Fruit fly (Drosophila melanogaster) whole organism, prepupa: ENCODE measurements around the gene Sos.

Experiments used
- Blimp-1 ChIP-seq: fragments of 200-800 bp; sonication (Bioruptor generic); optimal IDR thresholded peaks from 3 replicates; lab custom pipeline; 2017; ENCODE audit warnings: missing biosample characterization, missing genetic modification characterization, mild to moderate bottlenecking, moderate library complexity, missing genetic modification reagents
- CG11294 ChIP-seq: fragments of 200-800 bp; sonication (Bioruptor generic); IDR thresholded peaks from 2 replicates; pipeline ENCODE4 v1.3.6; 2022; ENCODE audit warnings: missing biosample characterization, missing genetic modification characterization
- CG1621 ChIP-seq: fragments of 200-800 bp; sonication (Bioruptor generic); optimal IDR thresholded peaks from 3 replicates; lab custom pipeline; 2018; ENCODE audit warnings: missing biosample characterization, mild to moderate bottlenecking, missing genetic modification characterization
- CG3032 ChIP-seq: fragments of 200-800 bp; optimal IDR thresholded peaks from 2 replicates; lab custom pipeline; 2019; ENCODE audit warnings: missing biosample characterization, mild to moderate bottlenecking, missing genetic modification characterization, moderate library complexity
- CG32006 ChIP-seq: fragments of 200-800 bp; sonication (Bioruptor generic); optimal IDR thresholded peaks from 3 replicates; lab custom pipeline; 2017; ENCODE audit warnings: missing biosample characterization, mild to moderate bottlenecking, missing genetic modification characterization
- CG4318 ChIP-seq: fragments of 200-800 bp; sonication (Bioruptor generic); optimal IDR thresholded peaks from 3 replicates; lab custom pipeline; 2017; ENCODE audit warnings: missing biosample characterization, mild to moderate bottlenecking, missing genetic modification characterization
- CG6163 ChIP-seq: fragments of 200-800 bp; sonication (Bioruptor generic); IDR thresholded peaks from 3 replicates; pipeline ENCODE4 v1.3.6; 2022; ENCODE audit warnings: missing biosample characterization, missing genetic modification characterization
- CG6276 ChIP-seq: fragments of 200-800 bp; sonication (Bioruptor generic); optimal IDR thresholded peaks from 2 replicates; lab custom pipeline; 2017; ENCODE audit warnings: missing biosample characterization, mild to moderate bottlenecking, missing genetic modification characterization
- CG6792 ChIP-seq: fragments of 200-800 bp; sonication (Bioruptor generic); optimal IDR thresholded peaks from 3 replicates; lab custom pipeline; 2016; ENCODE audit warnings: missing biosample characterization, missing genetic modification characterization
- CG6808 ChIP-seq: fragments of 200-800 bp; sonication (Bioruptor generic); optimal IDR thresholded peaks from 3 replicates; lab custom pipeline; 2017; ENCODE audit warnings: missing biosample characterization, missing genetic modification characterization, mild to moderate bottlenecking, moderate library complexity, missing genetic modification reagents
- CG6854 ChIP-seq: fragments of 200-800 bp; sonication (Bioruptor generic); optimal IDR thresholded peaks from 2 replicates; lab custom pipeline; 2017; ENCODE audit warnings: missing biosample characterization, mild to moderate bottlenecking, missing genetic modification characterization
- CG8119 ChIP-seq: fragments of 200-800 bp; sonication (Bioruptor generic); IDR thresholded peaks from 3 replicates; pipeline ENCODE4 v1.3.6; 2022; ENCODE audit warnings: missing biosample characterization, missing genetic modification characterization
- CG8319 ChIP-seq: fragments of 200-800 bp; sonication (Bioruptor generic); optimal IDR thresholded peaks from 3 replicates; lab custom pipeline; 2016; ENCODE audit warnings: missing biosample characterization, missing genetic modification characterization
- CG8632 ChIP-seq: fragments of 200-800 bp; sonication (Bioruptor generic); optimal IDR thresholded peaks from 3 replicates; lab custom pipeline; 2016; ENCODE audit warnings: missing biosample characterization, missing genetic modification characterization
- Eip75B ChIP-seq: fragments of 200-800 bp; sonication (Bioruptor generic); optimal IDR thresholded peaks from 3 replicates; lab custom pipeline; 2016; ENCODE audit warnings: missing biosample characterization, missing genetic modification characterization
- Eip78C ChIP-seq: fragments of 200-800 bp; sonication (Bioruptor generic); peaks from one replicate; lab custom pipeline; 2016; ENCODE audit warnings: missing biosample characterization, missing genetic modification characterization
- Eip93F ChIP-seq: fragments of 200-800 bp; sonication (Bioruptor generic); optimal IDR thresholded peaks from 2 replicates; lab custom pipeline; 2016; ENCODE audit warnings: missing biosample characterization, mild to moderate bottlenecking, missing genetic modification characterization
- Ets96B ChIP-seq: fragments of 200-800 bp; optimal IDR thresholded peaks from 2 replicates; lab custom pipeline; 2019; ENCODE audit warnings: missing biosample characterization, mild to moderate bottlenecking, missing genetic modification characterization, moderate library complexity
- Hr38 ChIP-seq: sonication (Bioruptor generic); optimal IDR thresholded peaks from 2 replicates; lab custom pipeline; 2016; ENCODE audit warnings: missing biosample characterization, missing genetic modification characterization
- Hr39 ChIP-seq: fragments of 200-800 bp; sonication (Bioruptor generic); optimal IDR thresholded peaks from 2 replicates; lab custom pipeline; 2016; ENCODE audit warnings: missing biosample characterization, missing genetic modification characterization
- Lpt ChIP-seq: fragments of 200-800 bp; sonication (Bioruptor generic); optimal IDR thresholded peaks from 3 replicates; lab custom pipeline; 2016; ENCODE audit warnings: missing biosample characterization, missing genetic modification characterization
- OdsH ChIP-seq: fragments of 200-800 bp; sonication (Bioruptor generic); optimal IDR thresholded peaks from 3 replicates; lab custom pipeline; 2016; ENCODE audit warnings: missing biosample characterization, missing genetic modification characterization
- Smox ChIP-seq: fragments of 200-800 bp; sonication (Bioruptor generic); optimal IDR thresholded peaks from 3 replicates; lab custom pipeline; 2016; ENCODE audit warnings: missing biosample characterization, missing genetic modification characterization
- Sox102F ChIP-seq: fragments of 200-800 bp; sonication (Bioruptor generic); optimal IDR thresholded peaks from 2 replicates; lab custom pipeline; 2016; ENCODE audit warnings: missing biosample characterization, mild to moderate bottlenecking, missing genetic modification characterization
- Sox14 ChIP-seq: fragments of 200-800 bp; sonication (Bioruptor generic); optimal IDR thresholded peaks from 3 replicates; lab custom pipeline; 2016; ENCODE audit warnings: missing biosample characterization, missing genetic modification characterization
- Sox15 ChIP-seq: fragments of 200-800 bp; sonication (Bioruptor generic); optimal IDR thresholded peaks from 3 replicates; lab custom pipeline; 2016; ENCODE audit warnings: missing biosample characterization, missing genetic modification characterization
- achi ChIP-seq: fragments of 200-800 bp; sonication (Bioruptor generic); optimal IDR thresholded peaks from 3 replicates; lab custom pipeline; 2016; ENCODE audit warnings: missing biosample characterization, missing genetic modification characterization
- acj6 ChIP-seq: fragments of 200-800 bp; sonication (Bioruptor generic); optimal IDR thresholded peaks from 3 replicates; lab custom pipeline; 2016; ENCODE audit warnings: missing biosample characterization, missing genetic modification characterization
- dac ChIP-seq: fragments of 200-800 bp; sonication (Bioruptor generic); optimal IDR thresholded peaks from 2 replicates; lab custom pipeline; 2017; ENCODE audit warnings: missing biosample characterization, mild to moderate bottlenecking, missing genetic modification characterization
- dsx ChIP-seq: fragments of 200-800 bp; optimal IDR thresholded peaks from 3 replicates; lab custom pipeline; 2019; ENCODE audit warnings: missing biosample characterization, mild to moderate bottlenecking, missing genetic modification characterization, moderate library complexity; ENCODE audit not compliant: poor library complexity, severe bottlenecking
- eg ChIP-seq: fragments of 200-800 bp; sonication (Bioruptor generic); IDR thresholded peaks from 3 replicates; pipeline ENCODE4 v1.3.6; 2022; ENCODE audit warnings: missing biosample characterization, missing genetic modification characterization
- esn ChIP-seq: fragments of 200-800 bp; sonication (Bioruptor generic); optimal IDR thresholded peaks from 2 replicates; lab custom pipeline; 2016; ENCODE audit warnings: missing biosample characterization, mild to moderate bottlenecking, missing genetic modification characterization, moderate library complexity
- fd59A ChIP-seq: fragments of 200-800 bp; sonication (Bioruptor generic); optimal IDR thresholded peaks from 2 replicates; lab custom pipeline; 2017; ENCODE audit warnings: missing biosample characterization, mild to moderate bottlenecking, missing genetic modification characterization, missing genetic modification reagents
- fd85E ChIP-seq: fragments of 200-800 bp; sonication (Bioruptor generic); optimal IDR thresholded peaks from 3 replicates; lab custom pipeline; 2016; ENCODE audit warnings: missing biosample characterization, missing genetic modification characterization
- fkh ChIP-seq: fragments of 200-800 bp; sonication (Bioruptor generic); optimal IDR thresholded peaks from 3 replicates; lab custom pipeline; 2017; ENCODE audit warnings: missing biosample characterization, mild to moderate bottlenecking, missing genetic modification characterization, moderate library complexity
- net ChIP-seq: fragments of 200-800 bp; sonication (Bioruptor generic); optimal IDR thresholded peaks from 3 replicates; lab custom pipeline; 2016; ENCODE audit warnings: missing biosample characterization, missing genetic modification characterization
- pdm3 ChIP-seq: fragments of 200-800 bp; sonication (Bioruptor generic); optimal IDR thresholded peaks from 3 replicates; lab custom pipeline; 2016; ENCODE audit warnings: missing biosample characterization, missing genetic modification characterization
- ss ChIP-seq, 2 experiments: fragments of 200-800 bp; sonication (Bioruptor generic); optimal IDR thresholded peaks; 2 replicates in 1 of 2; 3 replicates in 1 of 2; lab custom pipeline; 2017 to 2018; ENCODE audit warnings: mild to moderate bottlenecking in 2 of 2, missing biosample characterization in 2 of 2, missing genetic modification characterization in 2 of 2, moderate library complexity in 1 of 2
- topi ChIP-seq: fragments of 200-800 bp; sonication (Bioruptor generic); optimal IDR thresholded peaks from 3 replicates; lab custom pipeline; 2016; ENCODE audit warnings: missing biosample characterization, missing genetic modification characterization

Sos gene

DNA sequence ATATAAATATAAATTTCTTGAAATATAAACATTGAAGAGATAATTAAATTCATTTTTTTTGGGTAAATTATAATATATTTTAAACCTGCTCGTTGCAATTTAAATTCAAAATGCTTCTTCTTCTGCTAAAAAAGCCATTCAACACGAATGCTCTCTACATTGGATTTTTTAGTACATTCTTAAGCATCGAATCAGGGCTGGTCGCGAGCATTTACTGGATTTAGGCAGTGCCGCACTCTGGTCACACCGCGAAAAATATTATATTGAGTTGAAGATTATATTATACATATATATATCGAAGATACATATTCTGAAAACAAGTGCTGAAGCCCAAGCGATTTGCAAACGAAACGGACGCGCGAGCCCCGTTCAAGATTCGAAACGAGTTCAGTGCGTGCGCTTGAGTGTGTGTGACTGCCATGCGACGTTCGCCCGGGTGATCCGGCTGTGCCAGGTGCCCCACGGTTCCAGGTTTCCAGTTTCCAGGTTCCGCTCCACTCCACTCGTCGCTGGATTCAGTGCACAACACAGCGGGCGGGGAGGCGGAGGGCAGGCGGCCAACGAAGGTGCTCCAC, at the start of gene Sos:
Gene Sos, plus strand, starts transcription at position 213 of the 575 bp plus-strand sequence.
- TF ChIP-seq Ets96B (tag; lab: Kevin White, UChicago) (no peak), dac (GFP tag; lab: Kevin White, UChicago) (no peak), OdsH (GFP tag; lab: Kevin White, UChicago) (no peak), achi (no peak), Blimp-1 (GFP tag; lab: Kevin White, UChicago) (no peak), fkh (GFP tag; lab: Kevin White, UChicago) (no peak), Hr38 (GFP tag; lab: Kevin White, UChicago) (no peak), Sox14 (no peak), fd85E (GFP tag; lab: Kevin White, UChicago) (no peak), eg (GFP tag; lab: Robert Waterston, UW) (no peak), CG6792 (GFP tag; lab: Kevin White, UChicago) (no peak), CG6163 (GFP tag; lab: Robert Waterston, UW) (no peak), CG1621 (tag; lab: Kevin White, UChicago) (no peak), Sox102F (GFP tag; lab: Kevin White, UChicago) (no peak), Sox15 (no peak), dsx (GFP tag; lab: Kevin White, UChicago) (no peak), net (GFP tag; lab: Kevin White, UChicago) (no peak), CG8319 (GFP tag; lab: Kevin White, UChicago) (no peak)
- TF ChIP-seq, all 60 proteins: peak for 0

dm6 chr2L:13770884-13771283, 42.7 kb upstream of the Sos start:
- TF ChIP-seq CG6276 (GFP tag; lab: Kevin White, UChicago) (peak; percentile 88), topi (GFP tag; lab: Kevin White, UChicago) (no peak)

dm6 chr2L:13773697-13774096, 39.9 kb upstream of the Sos start, which contains the start of gene CG43376:
Gene CG43376, plus strand, starts transcription at chr2L:13773997.
- no peak for TF ChIP-seq esn (GFP tag; lab: Kevin White, UChicago)
- TF ChIP-seq Eip75B (GFP tag; lab: Kevin White, UChicago) = no peak
- TF ChIP-seq CG8119 (GFP tag; lab: Robert Waterston, UW) = no peak
- TF ChIP-seq ss (GFP tag; optimal IDR thresholded peaks at IDR 0.05; lab: Kevin White, UChicago) = no peak
- TF ChIP-seq CG8632 = no peak

dm6 chr2L:13776928-13777686, 36.5 kb upstream of the Sos start:
- peak; percentile 53 for TF ChIP-seq dsx (GFP tag; lab: Kevin White, UChicago)
- TF ChIP-seq dac (GFP tag; lab: Kevin White, UChicago) = no peak
- TF ChIP-seq Lpt (GFP tag; lab: Kevin White, UChicago) = peak; percentile 11
- peak; percentile 47; the same call in 1 of the 3 replicates for TF ChIP-seq CG6163 (GFP tag; lab: Robert Waterston, UW)
- TF ChIP-seq, all 60 proteins: peak for 3

- TF ChIP-seq CG8632 (no peak), CG6276 (GFP tag; lab: Kevin White, UChicago) (peak; percentile 72), CG11294 (GFP tag; lab: Robert Waterston, UW) (peak; percentile 61), Ets96B (tag; lab: Kevin White, UChicago) (no peak), CG32006 (GFP tag; lab: Kevin White, UChicago) (peak; percentile 90), CG6792 (GFP tag; lab: Kevin White, UChicago) (peak; percentile 14), Eip78C (GFP tag; lab: Kevin White, UChicago) (peak; percentile 83), Sox15 (no peak), CG4318 (peak; percentile 77), Sox102F (GFP tag; lab: Kevin White, UChicago) (peak; percentile 3), CG6808 (GFP tag; lab: Kevin White, UChicago) (no peak), acj6 (GFP tag; lab: Kevin White, UChicago) (peak; percentile 53), esn (GFP tag; lab: Kevin White, UChicago) (peak; percentile 43), CG8119 (GFP tag; lab: Robert Waterston, UW) (peak; percentile 87), CG6854 (no peak), CG1621 (tag; lab: Kevin White, UChicago) (no peak), fkh (GFP tag; lab: Kevin White, UChicago) (no peak), OdsH (GFP tag; lab: Kevin White, UChicago) (peak; percentile 61), Eip93F (GFP tag; lab: Kevin White, UChicago) (no peak), pdm3 (GFP tag; lab: Kevin White, UChicago) (peak; percentile 63), Smox (GFP tag; lab: Kevin White, UChicago) (no peak), CG3032 (tag; lab: Kevin White, UChicago) (no peak), Hr39 (peak; percentile 18), net (GFP tag; lab: Kevin White, UChicago) (peak; percentile 61), fd85E (GFP tag; lab: Kevin White, UChicago) (no peak), fd59A (GFP tag; lab: Kevin White, UChicago) (no peak)
Observed at dm6 chr2L:13778648-13779047, 35.0 kb upstream of the Sos start.
